Worm (Caenorhabditis elegans) whole organism, L4 larva: ENCODE measurements around the gene him-10.
A peak's percentile ranks its signal among the peaks of the same experiment; 100 is the strongest.

ENCODE experiments used
- F10B5.3 ChIP-seq: sonication (generic microtip); optimal IDR thresholded peaks from 2 replicates; lab custom pipeline; 2016; ENCODE audit warnings: mild to moderate bottlenecking, missing genetic modification characterization, missing compliant biosample characterization
- F26F4.8 ChIP-seq: fragments of 200-800 bp; sonication (Bioruptor generic); conservative IDR thresholded peaks from 2 replicates; pipeline ENCODE4 v1.3.6; 2022; ENCODE audit warnings: missing genetic modification characterization, missing compliant biosample characterization
- F44E2.7 ChIP-seq: fragments of 200-800 bp; sonication (Bioruptor generic); IDR thresholded peaks from 2 replicates; pipeline ENCODE4 v2.1.2; 2022; ENCODE audit warnings: missing genetic modification characterization, missing compliant biosample characterization
- R02D3.7 ChIP-seq: fragments of 150-350 bp; sonication (generic microtip); optimal IDR thresholded peaks from 3 replicates; lab custom pipeline; 2014; ENCODE audit warnings: missing biosample characterization, missing genetic modification characterization
- T26A8.4 ChIP-seq: fragments of 200-800 bp; sonication (Bioruptor generic); IDR thresholded peaks from 2 replicates; pipeline ENCODE4 v1.3.6; 2022; ENCODE audit warnings: missing genetic modification characterization, missing compliant biosample characterization
- Y5F2A.4 ChIP-seq: fragments of 200-800 bp; sonication (Bioruptor generic); optimal IDR thresholded peaks from 2 replicates; lab custom pipeline; 2018; ENCODE audit warnings: mild to moderate bottlenecking, missing genetic modification characterization, missing compliant biosample characterization
- ZK337.2 ChIP-seq: fragments of 200-800 bp; sonication (Bioruptor generic); IDR thresholded peaks from 2 replicates; pipeline ENCODE4 v1.3.6; 2022; ENCODE audit warnings: missing genetic modification reagents, missing genetic modification characterization, missing compliant biosample characterization
- aha-1 ChIP-seq: fragments of 150-350 bp; peaks from one replicate; lab custom pipeline; 2014; ENCODE audit warnings: missing biosample characterization, missing genetic modification characterization
- ama-1 ChIP-seq: fragments of 150-350 bp; optimal IDR thresholded peaks from 2 replicates; lab custom pipeline; 2014; ENCODE audit warnings: inconsistent platforms, mixed read lengths
- arid-1 ChIP-seq: fragments of 200-800 bp; sonication (Bioruptor generic); conservative IDR thresholded peaks from 2 replicates; pipeline ENCODE4 v1.3.6; 2022; ENCODE audit warnings: missing genetic modification reagents, missing genetic modification characterization, missing compliant biosample characterization
- attf-4 ChIP-seq: sonication (generic microtip); optimal IDR thresholded peaks from 3 replicates; lab custom pipeline; 2017; ENCODE audit warnings: missing biosample characterization, missing genetic modification characterization
- ceh-20 ChIP-seq: fragments of 200-800 bp; sonication (Bioruptor generic); IDR thresholded peaks from 2 replicates; pipeline ENCODE4 v1.3.6; 2022; ENCODE audit warnings: missing genetic modification reagents, missing genetic modification characterization, missing compliant biosample characterization
- ceh-28 ChIP-seq: fragments of 150-350 bp; optimal IDR thresholded peaks from 2 replicates; lab custom pipeline; 2014; ENCODE audit warnings: missing biosample characterization, missing genetic modification reagents, missing genetic modification characterization
- ceh-44 ChIP-seq: fragments of 200-800 bp; sonication (Bioruptor generic); IDR thresholded peaks from 2 replicates; pipeline ENCODE4 v1.3.6; 2022; ENCODE audit warnings: missing genetic modification reagents, missing genetic modification characterization, missing compliant biosample characterization
- ceh-62 ChIP-seq: sonication (generic microtip); optimal IDR thresholded peaks from 2 replicates; lab custom pipeline; 2017; ENCODE audit warnings: missing biosample characterization, missing genetic modification characterization
- dmd-8 ChIP-seq: fragments of 200-800 bp; sonication (Bioruptor generic); IDR thresholded peaks from 2 replicates; pipeline ENCODE4 v1.3.6; 2022; ENCODE audit warnings: missing genetic modification characterization, missing compliant biosample characterization
- dpl-1 ChIP-seq: fragments of 150-350 bp; optimal IDR thresholded peaks from 2 replicates; lab custom pipeline; 2014; ENCODE audit warnings: missing biosample characterization, missing genetic modification reagents, missing genetic modification characterization
- dve-1 ChIP-seq: sonication (generic microtip); optimal IDR thresholded peaks from 2 replicates; lab custom pipeline; 2017; ENCODE audit warnings: antibody characterized with exemption, mild to moderate bottlenecking, missing genetic modification characterization, missing compliant biosample characterization; ENCODE audit not compliant: insufficient read depth
- egl-27 ChIP-seq: sonication (generic microtip); optimal IDR thresholded peaks from 3 replicates; lab custom pipeline; 2017; ENCODE audit warnings: missing biosample characterization, missing genetic modification reagents, missing genetic modification characterization
- fkh-10 ChIP-seq: fragments of 150-350 bp; optimal IDR thresholded peaks from 2 replicates; lab custom pipeline; 2014; ENCODE audit warnings: missing biosample characterization, missing genetic modification reagents, missing genetic modification characterization
- gei-8 ChIP-seq: fragments of 200-800 bp; sonication (Bioruptor generic); optimal IDR thresholded peaks from 2 replicates; lab custom pipeline; 2018; ENCODE audit warnings: mild to moderate bottlenecking, missing genetic modification characterization, missing compliant biosample characterization
- hif-1 ChIP-seq, 2 experiments: sonication (generic microtip); optimal IDR thresholded peaks; 2 replicates each; lab custom pipeline; 2016 to 2017; ENCODE audit warnings: missing compliant biosample characterization in 2 of 2, missing genetic modification characterization in 2 of 2, missing genetic modification reagents in 2 of 2, missing genotype in 2 of 2, mild to moderate bottlenecking in 1 of 2
- hlh-11 ChIP-seq: fragments of 200-800 bp; sonication (Bioruptor generic); optimal IDR thresholded peaks from 2 replicates; lab custom pipeline; 2018; ENCODE audit warnings: mild to moderate bottlenecking, missing genetic modification characterization, missing compliant biosample characterization
- jun-1 ChIP-seq: fragments of 150-350 bp; optimal IDR thresholded peaks from 2 replicates; lab custom pipeline; 2014; ENCODE audit warnings: missing biosample characterization, missing genetic modification reagents, missing genetic modification characterization
- lim-7 ChIP-seq: fragments of 200-800 bp; sonication (Bioruptor generic); IDR thresholded peaks from 2 replicates; pipeline ENCODE4 v1.3.6; 2022; ENCODE audit warnings: missing genetic modification characterization, missing compliant biosample characterization
- lin-1 ChIP-seq: fragments of 200-800 bp; sonication (Bioruptor generic); IDR thresholded peaks from 2 replicates; pipeline ENCODE4 v1.3.6; 2022; ENCODE audit warnings: missing genetic modification reagents, missing genetic modification characterization, missing compliant biosample characterization
- lin-13 ChIP-seq: fragments of 150-350 bp; optimal IDR thresholded peaks from 2 replicates; lab custom pipeline; 2014; ENCODE audit warnings: missing biosample characterization, missing genetic modification reagents, missing genetic modification characterization
- lin-29 ChIP-seq: fragments of 200-800 bp; sonication (Bioruptor generic); IDR thresholded peaks from 2 replicates; pipeline ENCODE4 v1.3.6; 2022; ENCODE audit warnings: missing genetic modification reagents, missing genetic modification characterization, missing compliant biosample characterization
- lin-38 ChIP-seq: fragments of 200-800 bp; sonication (Bioruptor generic); IDR thresholded peaks from 2 replicates; pipeline ENCODE4 v1.3.6; 2022; ENCODE audit warnings: missing genetic modification reagents, missing genetic modification characterization, missing compliant biosample characterization
- lin-39 ChIP-seq: fragments of 150-350 bp; optimal IDR thresholded peaks from 2 replicates; lab custom pipeline; 2014; ENCODE audit warnings: missing biosample characterization, missing genetic modification reagents, missing genetic modification characterization
- lir-3 ChIP-seq: sonication (generic microtip); optimal IDR thresholded peaks from 2 replicates; lab custom pipeline; 2016; ENCODE audit warnings: mild to moderate bottlenecking, missing genetic modification characterization, missing compliant biosample characterization
- mdl-1 ChIP-seq, 2 experiments: fragments of 150-350 bp in 1 of 2; sonication (generic microtip) in 1 of 2; optimal IDR thresholded peaks; 2 replicates each; lab custom pipeline; 2014 to 2017; ENCODE audit warnings: missing biosample characterization in 2 of 2, missing genetic modification characterization in 2 of 2
- mep-1 ChIP-seq: fragments of 150-350 bp; sonication (generic microtip); optimal IDR thresholded peaks from 3 replicates; lab custom pipeline; 2014; ENCODE audit warnings: missing biosample characterization, missing genetic modification characterization
- mes-2 ChIP-seq: sonication (generic microtip); optimal IDR thresholded peaks from 2 replicates; lab custom pipeline; 2016; ENCODE audit warnings: missing genotype, mild to moderate bottlenecking, missing genetic modification characterization, missing compliant biosample characterization; ENCODE audit not compliant: poor library complexity, severe bottlenecking
- mxl-2 ChIP-seq: fragments of 200-800 bp; sonication (Bioruptor generic); conservative IDR thresholded peaks from 2 replicates; pipeline ENCODE4 v1.3.6; 2022; ENCODE audit warnings: missing genetic modification reagents, missing genetic modification characterization, missing compliant biosample characterization
- mxl-3 ChIP-seq: fragments of 200-800 bp; sonication (Bioruptor generic); optimal IDR thresholded peaks from 2 replicates; lab custom pipeline; 2018; ENCODE audit warnings: mild to moderate bottlenecking, missing genetic modification characterization, missing compliant biosample characterization
- nhr-111 ChIP-seq: fragments of 200-800 bp; sonication (Bioruptor generic); optimal IDR thresholded peaks from 2 replicates; lab custom pipeline; 2018; ENCODE audit warnings: mild to moderate bottlenecking, missing genetic modification characterization, missing compliant biosample characterization
- nhr-237 ChIP-seq: sonication (generic microtip); optimal IDR thresholded peaks from 2 replicates; lab custom pipeline; 2017; ENCODE audit warnings: missing biosample characterization, missing genetic modification characterization
- nhr-28 ChIP-seq: fragments of 150-350 bp; optimal IDR thresholded peaks from 2 replicates; lab custom pipeline; 2014; ENCODE audit warnings: missing biosample characterization, missing genetic modification characterization
- nhr-42 ChIP-seq: fragments of 200-800 bp; sonication (Bioruptor generic); IDR thresholded peaks from 2 replicates; pipeline ENCODE4 v1.3.6; 2022; ENCODE audit warnings: missing genetic modification characterization, missing compliant biosample characterization
- nhr-76 ChIP-seq: fragments of 150-350 bp; optimal IDR thresholded peaks from 2 replicates; lab custom pipeline; 2014; ENCODE audit warnings: missing biosample characterization, missing genetic modification characterization
- nhr-77 ChIP-seq: fragments of 150-350 bp; optimal IDR thresholded peaks from 2 replicates; lab custom pipeline; 2014; ENCODE audit warnings: missing biosample characterization, missing genetic modification characterization
- pha-4 ChIP-seq, 2 experiments: fragments of 150-350 bp in 1 of 2; fragments of 200-800 bp in 1 of 2; sonication (Bioruptor generic) in 1 of 2; IDR thresholded peaks in 1 of 2; optimal IDR thresholded peaks in 1 of 2; 2 replicates each; pipeline versions ENCODE4 v1.3.6 to Lab custom; 2014 to 2022; ENCODE audit warnings: missing genetic modification characterization in 2 of 2, missing genetic modification reagents in 2 of 2, missing biosample characterization in 1 of 2, missing compliant biosample characterization in 1 of 2
- pqm-1 ChIP-seq: sonication (generic microtip); optimal IDR thresholded peaks from 2 replicates; lab custom pipeline; 2017; ENCODE audit warnings: missing biosample characterization, missing genetic modification characterization
- saeg-2 ChIP-seq: fragments of 200-800 bp; sonication (Bioruptor generic); IDR thresholded peaks from 2 replicates; pipeline ENCODE4 v1.3.6; 2022; ENCODE audit warnings: missing genetic modification reagents, missing genetic modification characterization, missing compliant biosample characterization
- spr-1 ChIP-seq: sonication (generic microtip); optimal IDR thresholded peaks from 2 replicates; lab custom pipeline; 2016; ENCODE audit warnings: mild to moderate bottlenecking, missing genetic modification characterization, missing compliant biosample characterization
- spr-3 ChIP-seq: fragments of 200-800 bp; sonication (Bioruptor generic); optimal IDR thresholded peaks from 2 replicates; lab custom pipeline; 2018; ENCODE audit warnings: mild to moderate bottlenecking, missing genetic modification characterization, missing compliant biosample characterization
- tra-1 ChIP-seq: fragments of 200-800 bp; sonication (Bioruptor generic); IDR thresholded peaks from 2 replicates; pipeline ENCODE4 v1.3.6; 2022; ENCODE audit warnings: missing genetic modification reagents, missing genetic modification characterization, missing compliant biosample characterization
- unc-39 ChIP-seq: sonication (generic microtip); optimal IDR thresholded peaks from 2 replicates; lab custom pipeline; 2017; ENCODE audit warnings: missing biosample characterization, missing genetic modification characterization
- zip-11 ChIP-seq: fragments of 200-800 bp; sonication (Bioruptor generic); IDR thresholded peaks from 2 replicates; pipeline ENCODE4 v1.3.6; 2022; ENCODE audit warnings: missing genetic modification characterization, missing compliant biosample characterization
- ztf-7 ChIP-seq: fragments of 150-350 bp; optimal IDR thresholded peaks from 2 replicates; lab custom pipeline; 2014; ENCODE audit warnings: missing biosample characterization, missing genetic modification characterization

him-10 gene

ce11 chrIII:5769726-5770235 is 33.3 kb upstream of the him-10 start, which contains the start of gene cutl-23 (continued):
- no peak for TF ChIP-seq saeg-2
- TF ChIP-seq tra-1 (GFP tag; lab: Robert Waterston, UW) = no peak
- TF ChIP-seq lim-7 = peak; percentile 86
- TF ChIP-seq lin-1 (GFP tag; lab: Robert Waterston, UW) = 0 out of 2 replicates have a peak, but pooled peaks have one; percentile 29
- no peak for TF ChIP-seq fkh-10 (GFP tag; lab: Kevin White, UChicago)
- no peak for TF ChIP-seq dve-1
- TF ChIP-seq mes-2 (tag; lab: Kevin White, UChicago) = peak; percentile 77
- TF ChIP-seq lin-13 (GFP tag; lab: Kevin White, UChicago) = no peak
- TF ChIP-seq hlh-11 (tag; lab: Kevin White, UChicago) = peak; percentile 19
- TF ChIP-seq nhr-76 (tag; lab: Kevin White, UChicago) = no peak
- peak; percentile 35 for TF ChIP-seq Y5F2A.4 (GFP tag; lab: Kevin White, UChicago)
- TF ChIP-seq ZK337.2 (GFP tag; lab: Robert Waterston, UW) = no peak
- peak; percentile 83; the same call in 1 of the 2 replicates for TF ChIP-seq pha-4 (GFP tag; IDR thresholded peaks at IDR 0.05; lab: Robert Waterston, UW)
- TF ChIP-seq pha-4 (tag; optimal IDR thresholded peaks at IDR 0.05; lab: Kevin White, UChicago) = no peak
- TF ChIP-seq dpl-1 (GFP tag; lab: Kevin White, UChicago) = no peak
- peak; percentile 80; the same call in 1 of the 2 replicates for TF ChIP-seq F26F4.8 (GFP tag; lab: Robert Waterston, UW)
- TF ChIP-seq dmd-8 = peak; percentile 81
- TF ChIP-seq mep-1 (tag; lab: Kevin White, UChicago) = no peak
- no peak for TF ChIP-seq nhr-42
- TF ChIP-seq spr-3 (GFP tag; lab: Kevin White, UChicago) = no peak
- TF ChIP-seq ceh-44 (GFP tag; lab: Robert Waterston, UW) = peak; percentile 61; the same call in 1 of the 2 replicates
- no peak for TF ChIP-seq ceh-28 (tag; lab: Kevin White, UChicago)
- TF ChIP-seq ama-1 (lab: Kevin White, UChicago) = no peak
- TF ChIP-seq egl-27 (tag; lab: Kevin White, UChicago) = no peak
- no peak for TF ChIP-seq mdl-1 (tag; optimal IDR thresholded peaks at IDR 0.05; lab: Kevin White, UChicago)
- no peak for TF ChIP-seq pqm-1 (tag; lab: Kevin White, UChicago)
- no peak for TF ChIP-seq ceh-62 (tag; lab: Kevin White, UChicago)
- TF ChIP-seq hif-1 (tag; optimal IDR thresholded peaks at IDR 0.05; lab: Kevin White, UChicago) = peak in 1 of 2 experiments; percentile 10
- TF ChIP-seq F10B5.3 = no peak
- no peak for TF ChIP-seq aha-1 (tag; lab: Kevin White, UChicago)
- 0 out of 2 replicates have a peak, but pooled peaks have one; percentile 30 for TF ChIP-seq ceh-20
- no peak for TF ChIP-seq mxl-2 (GFP tag; lab: Robert Waterston, UW)
- peak; percentile 61; the same call in 1 of the 2 replicates for TF ChIP-seq arid-1 (GFP tag; lab: Robert Waterston, UW)
- TF ChIP-seq lin-29 (GFP tag; lab: Robert Waterston, UW) = no peak
- TF ChIP-seq nhr-28 = no peak
- TF ChIP-seq ztf-7 = no peak
- no peak for TF ChIP-seq lin-38 (GFP tag; lab: Robert Waterston, UW)
- TF ChIP-seq unc-39 = no peak
- TF ChIP-seq T26A8.4 (GFP tag; lab: Robert Waterston, UW) = peak; percentile 60; the same call in 1 of the 2 replicates
- TF ChIP-seq jun-1 (tag; lab: Kevin White, UChicago) = no peak
- TF ChIP-seq zip-11 (GFP tag; lab: Robert Waterston, UW) = no peak
- no peak for TF ChIP-seq R02D3.7 (tag; lab: Kevin White, UChicago)
- TF ChIP-seq nhr-237 (tag; lab: Kevin White, UChicago) = no peak
- no peak for TF ChIP-seq gei-8 (GFP tag; lab: Kevin White, UChicago)
- no peak for TF ChIP-seq spr-1
- peak; percentile 59; the same call in 1 of the 2 replicates for TF ChIP-seq F44E2.7 (GFP tag; lab: Robert Waterston, UW)
- TF ChIP-seq lir-3 (tag; lab: Kevin White, UChicago) = peak; percentile 69
- TF ChIP-seq nhr-77 = no peak
- no peak for TF ChIP-seq attf-4 (tag; lab: Kevin White, UChicago)
- TF ChIP-seq mxl-3 (GFP tag; lab: Kevin White, UChicago) = peak; percentile 51
- no peak for TF ChIP-seq lin-39 (tag; lab: Kevin White, UChicago)
- TF ChIP-seq nhr-111 (GFP tag; lab: Kevin White, UChicago) = no peak
